Worm (Caenorhabditis elegans) whole organism, mixed stage, embryonic: ENCODE measurements around the gene F13B12.1.

Source experiments
- M03D4.4 ChIP-seq: sonication (generic microtip); optimal IDR thresholded peaks from 2 replicates; lab custom pipeline; 2017; ENCODE audit warnings: mild to moderate bottlenecking, missing genetic modification characterization, missing compliant biosample characterization
- bed-3 ChIP-seq: fragments of 200-800 bp; sonication (Bioruptor generic); optimal IDR thresholded peaks from 3 replicates; lab custom pipeline; 2018; ENCODE audit warnings: mild to moderate bottlenecking, missing genetic modification characterization, moderate library complexity, missing compliant biosample characterization
- blmp-1 ChIP-seq: fragments of 150-350 bp; optimal IDR thresholded peaks from 2 replicates; lab custom pipeline; 2014; ENCODE audit warnings: missing biosample characterization, missing genetic modification characterization
- ceh-43 ChIP-seq: fragments of 200-800 bp; sonication (Bioruptor generic); optimal IDR thresholded peaks from 2 replicates; lab custom pipeline; 2018; ENCODE audit warnings: mild to moderate bottlenecking, missing genetic modification characterization, moderate library complexity, missing compliant biosample characterization
- ceh-83 ChIP-seq: fragments of 200-800 bp; sonication (Bioruptor generic); optimal IDR thresholded peaks from 2 replicates; lab custom pipeline; 2018; ENCODE audit warnings: mild to moderate bottlenecking, missing genetic modification characterization, missing compliant biosample characterization
- ces-1 ChIP-seq: fragments of 150-350 bp; optimal IDR thresholded peaks from 2 replicates; lab custom pipeline; 2014; ENCODE audit warnings: missing biosample characterization, missing genetic modification reagents, missing genetic modification characterization
- cnd-1 ChIP-seq: fragments of 200-800 bp; sonication (Bioruptor generic); optimal IDR thresholded peaks from 2 replicates; lab custom pipeline; 2018; ENCODE audit warnings: mild to moderate bottlenecking, missing genetic modification characterization, missing compliant biosample characterization
- drap-1 ChIP-seq: fragments of 200-800 bp; sonication (Bioruptor generic); optimal IDR thresholded peaks from 3 replicates; lab custom pipeline; 2018; ENCODE audit warnings: mild to moderate bottlenecking, missing genetic modification characterization, missing compliant biosample characterization
- elt-1 ChIP-seq: sonication (generic microtip); optimal IDR thresholded peaks from 2 replicates; lab custom pipeline; 2017; ENCODE audit warnings: missing genetic modification characterization, mild to moderate bottlenecking, missing compliant biosample characterization, antibody characterized with exemption, moderate library complexity, borderline replicate concordance; ENCODE audit not compliant: insufficient read depth
- elt-3 ChIP-seq: fragments of 150-350 bp; optimal IDR thresholded peaks from 2 replicates; lab custom pipeline; 2014; ENCODE audit warnings: missing biosample characterization, missing genetic modification characterization
- flh-1 ChIP-seq: fragments of 200-800 bp; sonication (Bioruptor generic); optimal IDR thresholded peaks from 2 replicates; lab custom pipeline; 2018; ENCODE audit warnings: mild to moderate bottlenecking, missing genetic modification characterization, moderate library complexity, missing compliant biosample characterization
- ham-2 ChIP-seq: fragments of 200-800 bp; sonication (Bioruptor generic); optimal IDR thresholded peaks from 2 replicates; lab custom pipeline; 2018; ENCODE audit warnings: mild to moderate bottlenecking, missing genetic modification characterization, missing compliant biosample characterization
- lin-32 ChIP-seq: fragments of 200-800 bp; sonication (Bioruptor generic); optimal IDR thresholded peaks from 2 replicates; lab custom pipeline; 2018; ENCODE audit warnings: mild to moderate bottlenecking, missing genetic modification characterization, missing compliant biosample characterization
- mab-5 ChIP-seq: fragments of 150-350 bp; optimal IDR thresholded peaks from 2 replicates; lab custom pipeline; 2014; ENCODE audit warnings: missing biosample characterization, missing genetic modification characterization
- mep-1 ChIP-seq: fragments of 150-350 bp; optimal IDR thresholded peaks from 2 replicates; lab custom pipeline; 2017; ENCODE audit warnings: missing biosample characterization, missing genetic modification reagents, missing genetic modification characterization, inconsistent platforms
- mls-2 ChIP-seq: sonication (generic microtip); optimal IDR thresholded peaks from 2 replicates; lab custom pipeline; 2016; ENCODE audit warnings: mild to moderate bottlenecking, missing genetic modification characterization, moderate library complexity, missing compliant biosample characterization
- nhr-12 ChIP-seq: fragments of 150-350 bp; optimal IDR thresholded peaks from 2 replicates; lab custom pipeline; 2014; ENCODE audit warnings: missing biosample characterization, missing genetic modification characterization
- nhr-237 ChIP-seq: fragments of 150-350 bp; optimal IDR thresholded peaks from 2 replicates; lab custom pipeline; 2014; ENCODE audit warnings: missing biosample characterization, missing genetic modification characterization
- nhr-28 ChIP-seq: fragments of 150-350 bp; optimal IDR thresholded peaks from 2 replicates; lab custom pipeline; 2014; ENCODE audit warnings: missing biosample characterization, missing genetic modification characterization
- nhr-76 ChIP-seq: sonication (generic microtip); optimal IDR thresholded peaks from 2 replicates; lab custom pipeline; 2017; ENCODE audit warnings: missing biosample characterization, missing genetic modification characterization
- pha-4 ChIP-seq: fragments of 150-350 bp; optimal IDR thresholded peaks from 2 replicates; lab custom pipeline; 2018; ENCODE audit warnings: missing biosample characterization, missing genetic modification reagents, missing genetic modification characterization
- snpc-4 ChIP-seq: fragments of 150-350 bp; optimal IDR thresholded peaks from 2 replicates; lab custom pipeline; 2014; ENCODE audit warnings: missing biosample characterization, missing genetic modification characterization
- sptf-1 ChIP-seq: sonication (generic microtip); optimal IDR thresholded peaks from 2 replicates; lab custom pipeline; 2017; ENCODE audit warnings: mild to moderate bottlenecking, missing genetic modification characterization, moderate library complexity, missing compliant biosample characterization
- tbx-8 ChIP-seq: fragments of 200-800 bp; sonication (Bioruptor generic); optimal IDR thresholded peaks from 2 replicates; lab custom pipeline; 2018; ENCODE audit warnings: mild to moderate bottlenecking, missing genetic modification characterization, moderate library complexity, missing compliant biosample characterization
- unc-120 ChIP-seq: sonication (generic microtip); optimal IDR thresholded peaks from 2 replicates; lab custom pipeline; 2017; ENCODE audit warnings: missing genetic modification characterization, missing compliant biosample characterization; ENCODE audit not compliant: poor library complexity, severe bottlenecking
- unc-62 ChIP-seq: fragments of 150-350 bp; optimal IDR thresholded peaks from 2 replicates; lab custom pipeline; 2014; ENCODE audit warnings: missing biosample characterization, missing genetic modification reagents, missing genetic modification characterization
- zip-8 ChIP-seq: fragments of 150-350 bp; optimal IDR thresholded peaks from 2 replicates; lab custom pipeline; 2014; ENCODE audit warnings: missing biosample characterization, missing genetic modification characterization
- ztf-11 ChIP-seq: fragments of 150-350 bp; optimal IDR thresholded peaks from 2 replicates; lab custom pipeline; 2014; ENCODE audit warnings: missing biosample characterization, missing genetic modification characterization

Gene F13B12.1

ce11 chrIV:10387113-10387512 lies 37.3 kb downstream of the F13B12.1 start, which contains the start of gene nfu-1:
Gene nfu-1 (plus strand): TSS chrIV:10387413.
- TF ChIP-seq unc-62 (no peak), drap-1 (GFP tag; lab: Kevin White, UChicago) (no peak), M03D4.4 (tag; lab: Kevin White, UChicago) (no peak), sptf-1 (tag; lab: Kevin White, UChicago) (no peak), nhr-12 (tag; lab: Kevin White, UChicago) (no peak), elt-1 (tag; lab: Kevin White, UChicago) (no peak), blmp-1 (tag; lab: Kevin White, UChicago) (no peak)

- no peak for TF ChIP-seq mep-1 (tag; lab: Kevin White, UChicago)
These were observed 41.5 kb downstream of the F13B12.1 start for ce11 chrIV:10382894-10383293.

ce11 chrIV:10381035-10381434 lies 43.4 kb downstream of the F13B12.1 start:
- TF ChIP-seq sptf-1 (tag; lab: Kevin White, UChicago) (no peak), nhr-237 (no peak), tbx-8 (GFP tag; lab: Kevin White, UChicago) (no peak), elt-3 (tag; lab: Kevin White, UChicago) (no peak), ham-2 (GFP tag; lab: Kevin White, UChicago) (no peak), M03D4.4 (tag; lab: Kevin White, UChicago) (no peak), zip-8 (tag; lab: Kevin White, UChicago) (no peak), mab-5 (tag; lab: Kevin White, UChicago) (no peak), ces-1 (GFP tag; lab: Kevin White, UChicago) (no peak), nhr-12 (tag; lab: Kevin White, UChicago) (no peak), blmp-1 (tag; lab: Kevin White, UChicago) (no peak), nhr-28 (tag; lab: Kevin White, UChicago) (no peak), snpc-4 (tag; lab: Kevin White, UChicago) (no peak), drap-1 (GFP tag; lab: Kevin White, UChicago) (no peak), lin-32 (GFP tag; lab: Kevin White, UChicago) (no peak)

ce11 chrIV:10380626-10381025 lies 43.8 kb downstream of the F13B12.1 start:
- TF ChIP-seq unc-62 (no peak), unc-120 (tag; lab: Kevin White, UChicago) (peak; percentile 6), ces-1 (GFP tag; lab: Kevin White, UChicago) (peak; percentile 57), ztf-11 (tag; lab: Kevin White, UChicago) (peak; percentile 1), pha-4 (tag; lab: Kevin White, UChicago) (peak; percentile 2), bed-3 (GFP tag; lab: Kevin White, UChicago) (no peak), ham-2 (GFP tag; lab: Kevin White, UChicago) (peak; percentile 45)

ce11 chrIV:10374601-10375000 lies 49.8 kb downstream of the F13B12.1 start, which contains the start of gene mask-1:
Gene mask-1 (plus strand): TSS chrIV:10374901.
- no peak for TF ChIP-seq unc-62
- no peak for TF ChIP-seq ceh-43 (GFP tag; lab: Kevin White, UChicago)
- TF ChIP-seq pha-4 (tag; lab: Kevin White, UChicago): no peak
- TF ChIP-seq elt-1 (tag; lab: Kevin White, UChicago): no peak
- TF ChIP-seq bed-3 (GFP tag; lab: Kevin White, UChicago): no peak
- TF ChIP-seq elt-3 (tag; lab: Kevin White, UChicago): no peak
- no peak for TF ChIP-seq nhr-76 (tag; lab: Kevin White, UChicago)
- TF ChIP-seq ham-2 (GFP tag; lab: Kevin White, UChicago): no peak
- TF ChIP-seq snpc-4 (tag; lab: Kevin White, UChicago): no peak
- no peak for TF ChIP-seq mls-2 (tag; lab: Kevin White, UChicago)
- no peak for TF ChIP-seq ces-1 (GFP tag; lab: Kevin White, UChicago)
- TF ChIP-seq mab-5 (tag; lab: Kevin White, UChicago): no peak
- no peak for TF ChIP-seq nhr-237
- TF ChIP-seq zip-8 (tag; lab: Kevin White, UChicago): no peak
- TF ChIP-seq tbx-8 (GFP tag; lab: Kevin White, UChicago): no peak
- no peak for TF ChIP-seq flh-1 (GFP tag; lab: Kevin White, UChicago)
- TF ChIP-seq ceh-83 (GFP tag; lab: Kevin White, UChicago): no peak
- no peak for TF ChIP-seq cnd-1 (tag; lab: Kevin White, UChicago)
